Fruit fly (Drosophila melanogaster): ENCODE measurements around the gene CG43773.

The CG43773 gene

DNA sequence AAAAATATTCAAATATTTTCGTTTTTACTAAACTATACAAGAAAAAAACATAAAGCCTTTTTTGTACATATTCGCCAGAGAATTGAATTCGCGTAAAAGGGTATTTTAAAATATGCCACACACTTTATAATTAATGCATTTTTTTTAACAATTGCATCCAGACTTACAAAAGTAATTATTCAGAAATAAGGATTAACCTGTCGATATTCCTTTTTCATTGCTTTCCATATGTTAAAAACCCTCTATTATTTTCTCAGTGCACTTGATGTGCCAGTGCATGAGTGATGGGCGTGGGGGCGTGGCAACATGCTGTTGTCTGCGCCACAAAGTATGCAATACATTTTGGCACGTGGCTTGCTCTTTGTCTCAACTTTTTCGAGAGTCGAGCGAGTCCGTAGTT is 49.3 kb downstream of the CG43773 start:
- peak; percentile 30 for TF ChIP-seq phol (tag; optimal IDR thresholded peaks at IDR 0.05)
- no peak for TF ChIP-seq CG7357 (GFP tag; IDR thresholded peaks at IDR 0.05)
- no peak for TF ChIP-seq Poxn (GFP tag; IDR thresholded peaks at IDR 0.05)
- TF ChIP-seq CG11247 (GFP tag; IDR thresholded peaks at IDR 0.05) = no peak
- TF ChIP-seq CG8944 (GFP tag; optimal IDR thresholded peaks at IDR 0.05) = no peak
- TF ChIP-seq CG2116 (GFP tag; optimal IDR thresholded peaks at IDR 0.05) = no peak
- TF ChIP-seq dati (GFP tag; IDR thresholded peaks at IDR 0.05) = no peak
- peak; percentile 72 for TF ChIP-seq zf30C (GFP tag; optimal IDR thresholded peaks at IDR 0.05)
- no peak for TF ChIP-seq CG7372 (GFP tag; IDR thresholded peaks at IDR 0.05)
- TF ChIP-seq CG14860 (GFP tag; IDR thresholded peaks at IDR 0.05; ENCODE audit: partially characterized antibody) = no peak
- no peak for TF ChIP-seq sima (GFP tag; optimal IDR thresholded peaks at IDR 0.05)
- no peak for TF ChIP-seq Bdp1 (GFP tag; optimal IDR thresholded peaks at IDR 0.05)
- no peak for TF ChIP-seq dysf (GFP tag; IDR thresholded peaks at IDR 0.05)
- TF ChIP-seq lbe (GFP tag; optimal IDR thresholded peaks at IDR 0.05) = no peak
- TF ChIP-seq Hr3 (GFP tag; optimal IDR thresholded peaks at IDR 0.05) = peak; percentile 5
- peak; percentile 40 for TF ChIP-seq gem (tag; optimal IDR thresholded peaks at IDR 0.05)
- no peak for TF ChIP-seq az2 (GFP tag; optimal IDR thresholded peaks at IDR 0.05)
- TF ChIP-seq Sry-δ (GFP tag; optimal IDR thresholded peaks at IDR 0.05) = no peak
- TF ChIP-seq jumu (GFP tag; optimal IDR thresholded peaks at IDR 0.05) = no peak
- no peak for TF ChIP-seq CG32772 (GFP tag; IDR thresholded peaks at IDR 0.05)
- no peak for TF ChIP-seq CG18599 (GFP tag; optimal IDR thresholded peaks at IDR 0.05)
- TF ChIP-seq CG18262 (tag; optimal IDR thresholded peaks at IDR 0.05) = peak; percentile 27
- TF ChIP-seq CG31441 (GFP tag; IDR thresholded peaks at IDR 0.05) = 0 out of 2 replicates have a peak, but pooled peaks have one; percentile 40
- TF ChIP-seq CG3726 (GFP tag; IDR thresholded peaks at IDR 0.05) = no peak
- TF ChIP-seq Ptx1 (GFP tag; IDR thresholded peaks at IDR 0.05) = 0 out of 2 replicates have a peak, but pooled peaks have one; percentile 19
- TF ChIP-seq crp (GFP tag; optimal IDR thresholded peaks at IDR 0.05) = no peak
- TF ChIP-seq dmrt99B (tag; optimal IDR thresholded peaks at IDR 0.05) = peak; percentile 20
- TF ChIP-seq CG1603 (tag; optimal IDR thresholded peaks at IDR 0.05) = peak; percentile 54
- no peak for TF ChIP-seq Ets65A (GFP tag)
- TF ChIP-seq CG8290 (GFP tag; optimal IDR thresholded peaks at IDR 0.05) = no peak
- TF ChIP-seq CG8290 (tag; optimal IDR thresholded peaks at IDR 0.05) = peak; percentile 13 to 62
- no peak for TF ChIP-seq ro (GFP tag; IDR thresholded peaks at IDR 0.05)
- no peak for TF ChIP-seq pita (GFP tag; optimal IDR thresholded peaks at IDR 0.05)
- TF ChIP-seq Optix (GFP tag; IDR thresholded peaks at IDR 0.05) = no peak
- TF ChIP-seq ase (GFP tag; IDR thresholded peaks at IDR 0.05) = 0 out of 3 replicates have a peak, but pooled peaks have one; percentile 17
- no peak for TF ChIP-seq CG4360 (GFP tag; IDR thresholded peaks at IDR 0.05)
- TF ChIP-seq CG3407 (GFP tag; optimal IDR thresholded peaks at IDR 0.05) = no peak
- TF ChIP-seq stwl (tag; optimal IDR thresholded peaks at IDR 0.05) = peak; percentile 10
- TF ChIP-seq oc (tag; optimal IDR thresholded peaks at IDR 0.05) = no peak
- peak; percentile 26 for TF ChIP-seq Hsf (GFP tag; optimal IDR thresholded peaks at IDR 0.05)
- no peak for TF ChIP-seq HmgD (GFP tag; optimal IDR thresholded peaks at IDR 0.05)
- peak; percentile 20 for TF ChIP-seq Blimp-1 (GFP tag; optimal IDR thresholded peaks at IDR 0.05)
- no peak for TF ChIP-seq Tbp (GFP tag; optimal IDR thresholded peaks at IDR 0.05)
- TF ChIP-seq crc (GFP tag; optimal IDR thresholded peaks at IDR 0.05) = no peak
- TF ChIP-seq bcd (GFP tag; optimal IDR thresholded peaks at IDR 0.05) = no peak
- 0 out of 2 replicates have a peak, but pooled peaks have one; percentile 10 for TF ChIP-seq wdn (GFP tag; IDR thresholded peaks at IDR 0.05)
- TF ChIP-seq tgo (GFP tag; IDR thresholded peaks at IDR 0.05) = no peak
- TF ChIP-seq Gug (GFP tag; IDR thresholded peaks at IDR 0.05) = no peak
- TF ChIP-seq unpg (GFP tag; optimal IDR thresholded peaks at IDR 0.05) = peak; percentile 15
- no peak for TF ChIP-seq wor (GFP tag; IDR thresholded peaks at IDR 0.05)
- no peak for TF ChIP-seq twi (tag; optimal IDR thresholded peaks at IDR 0.05)
- 0 out of 2 replicates have a peak, but pooled peaks have one; percentile 28 for TF ChIP-seq ara (GFP tag; IDR thresholded peaks at IDR 0.05)
- peak; percentile 27 for TF ChIP-seq CG2712 (tag; optimal IDR thresholded peaks at IDR 0.05)

Data from whole organism, embryonic.